Fruit fly (Drosophila melanogaster): ENCODE results near the gene CG2278.

The CG2278 gene

dm6 chrX:8122834-8123233 is 47.2 kb downstream of the CG2278 start (continued):
- TF ChIP-seq fd59A (GFP tag; optimal IDR thresholded peaks at IDR 0.05) = peak; percentile 36
- no peak for TF ChIP-seq vri (GFP tag; optimal IDR thresholded peaks at IDR 0.05)
- TF ChIP-seq CG10669 (GFP tag; optimal IDR thresholded peaks at IDR 0.05) = peak; percentile 40
- peak; percentile 27 for TF ChIP-seq dsx (GFP tag; optimal IDR thresholded peaks at IDR 0.05; ENCODE audit: poor library complexity, severe bottlenecking)
- peak; percentile 34 for TF ChIP-seq acj6 (GFP tag; optimal IDR thresholded peaks at IDR 0.05)
- peak; percentile 0 for TF ChIP-seq Sox15 (GFP tag; optimal IDR thresholded peaks at IDR 0.05)
- TF ChIP-seq CG3032 (tag; optimal IDR thresholded peaks at IDR 0.05) = peak; percentile 46
- TF ChIP-seq CG6163 (GFP tag; IDR thresholded peaks at IDR 0.05) = peak; percentile 66; the same call in 2 of the 3 replicates
- peak; percentile 47 for TF ChIP-seq dac (GFP tag; optimal IDR thresholded peaks at IDR 0.05)

dm6 chrX:8120939-8121338 is 49.1 kb downstream of the CG2278 start, which contains the start of gene CG2260:
TSS of gene CG2260 (minus strand) at chrX:8121147.
- TF ChIP-seq CG1621 (tag; optimal IDR thresholded peaks at IDR 0.05) = no peak
- TF ChIP-seq Eip78C (GFP tag) = peak; percentile 39
- TF ChIP-seq CG6808 (GFP tag; optimal IDR thresholded peaks at IDR 0.05) = no peak
- TF ChIP-seq CG7368 (GFP tag; optimal IDR thresholded peaks at IDR 0.05) = no peak

- TF ChIP-seq CG4318 (GFP tag; optimal IDR thresholded peaks at IDR 0.05) = no peak
- no peak for TF ChIP-seq salr (GFP tag; optimal IDR thresholded peaks at IDR 0.05)
- TF ChIP-seq CG7368 (GFP tag; optimal IDR thresholded peaks at IDR 0.05) = no peak
- TF ChIP-seq Sox15 (GFP tag; optimal IDR thresholded peaks at IDR 0.05) = no peak
- no peak for TF ChIP-seq Blimp-1 (GFP tag; optimal IDR thresholded peaks at IDR 0.05)
- TF ChIP-seq CG8632 (GFP tag; optimal IDR thresholded peaks at IDR 0.05) = no peak
- TF ChIP-seq spab (GFP tag; optimal IDR thresholded peaks at IDR 0.05) = no peak
- no peak for TF ChIP-seq CG31627 (GFP tag; optimal IDR thresholded peaks at IDR 0.05)
- no peak for TF ChIP-seq CG8319 (GFP tag; optimal IDR thresholded peaks at IDR 0.05)
- TF ChIP-seq Smox (GFP tag; optimal IDR thresholded peaks at IDR 0.05) = no peak
Observed at dm6 chrX:8116813-8117212, 53.3 kb downstream of the CG2278 start, which contains the start of gene CG1575. TSS of gene CG1575 (plus strand) at chrX:8117012.
